Worm (Caenorhabditis elegans): ENCODE results near the gene pmk-1.

DNA sequence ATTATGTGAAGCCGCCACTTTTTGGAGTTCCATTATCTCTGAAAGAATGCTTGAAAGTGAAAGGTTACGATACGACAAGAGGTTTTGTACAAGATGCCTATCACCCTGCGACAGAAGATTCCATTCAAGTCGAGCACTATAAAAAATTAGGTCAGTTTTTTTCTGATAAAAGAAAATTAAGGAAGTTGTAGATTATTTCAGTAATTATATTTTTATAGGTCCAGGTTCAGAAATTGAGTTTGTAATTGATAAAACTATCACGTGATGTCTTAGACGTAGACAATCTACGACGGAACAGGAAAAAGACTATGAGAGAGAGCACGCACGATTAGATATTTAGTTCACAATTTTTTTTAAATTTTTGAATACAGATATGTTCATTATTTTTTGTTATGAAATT is 11.4 kb downstream of the pmk-1 start:
- TF ChIP-seq nhr-237 (tag; optimal IDR thresholded peaks at IDR 0.05) (no peak), unc-62 (GFP tag; optimal IDR thresholded peaks at IDR 0.05 in 1 of 2) (no peak), unc-62 (tag; optimal IDR thresholded peaks at IDR 0.05) (no peak), Y48G9A.11 (GFP tag; IDR thresholded peaks at IDR 0.05) (no peak), arid-1 (GFP tag; conservative IDR thresholded peaks at IDR 0.05) (no peak), snpc-4 (tag; optimal IDR thresholded peaks at IDR 0.05) (no peak), skn-1 (tag; optimal IDR thresholded peaks at IDR 0.05) (no peak), fkh-10 (GFP tag; optimal IDR thresholded peaks at IDR 0.05) (no peak), saeg-2 (GFP tag; IDR thresholded peaks at IDR 0.05) (no peak), ztf-11 (tag; optimal IDR thresholded peaks at IDR 0.05) (no peak), unc-130 (GFP tag; optimal IDR thresholded peaks at IDR 0.05) (no peak), lin-39 (tag; optimal IDR thresholded peaks at IDR 0.05) (no peak), ceh-44 (GFP tag; IDR thresholded peaks at IDR 0.05) (no peak), lsy-2 (tag; optimal IDR thresholded peaks at IDR 0.05) (no peak)

Measured in whole organism, L4 larva.